Fruit fly (Drosophila melanogaster): Measurements from ENCODE around the gene Pi3K68D.

dm6 chr3L:11788936-11789352, 869 bp downstream of the Pi3K68D start:
- TF ChIP-seq CG1621 (tag; optimal IDR thresholded peaks at IDR 0.05) (no peak), lz (GFP tag; optimal IDR thresholded peaks at IDR 0.05) (no peak), CG6792 (GFP tag; optimal IDR thresholded peaks at IDR 0.05) (no peak), CG16779 (tag; optimal IDR thresholded peaks at IDR 0.05) (peak; percentile 48), Eip78C (GFP tag) (no peak), Gug (GFP tag; IDR thresholded peaks at IDR 0.05) (no peak), CG8632 (GFP tag; optimal IDR thresholded peaks at IDR 0.05) (no peak)
